ENCODE assay signal across 4 worm cellular contexts in genomic region chrIII:7816463-7816862, ce11.
A peak's percentile ranks its signal among the peaks of the same experiment; 100 is the strongest.
TF ChIP-seq lines count a peak whose summit lies in the region.

No protein-coding gene starts in this region.

TF ChIP-seq in whole organism, L2 larva, 48 proteins besides CTCF, POLR2A, EP300 and RAD21:
- TF ChIP-seq F13H6.1 (tag; optimal IDR thresholded peaks at IDR 0.05; lab: Kevin White, UChicago) (no peak), sem-4 (tag; optimal IDR thresholded peaks at IDR 0.05; lab: Kevin White, UChicago) (peak; percentile 100), elt-3 (tag; optimal IDR thresholded peaks at IDR 0.05; lab: Kevin White, UChicago) (no peak), crh-2 (tag; optimal IDR thresholded peaks at IDR 0.05; lab: Kevin White, UChicago) (no peak), mbf-1 (tag; optimal IDR thresholded peaks at IDR 0.05; lab: Kevin White, UChicago) (no peak), alr-1 (tag; optimal IDR thresholded peaks at IDR 0.05; lab: Kevin White, UChicago) (no peak), ZK546.5 (tag; optimal IDR thresholded peaks at IDR 0.05; lab: Kevin White, UChicago) (no peak), C34F6.9 (tag; optimal IDR thresholded peaks at IDR 0.05; lab: Kevin White, UChicago) (no peak)

TF ChIP-seq in whole organism, L3 larva, 47 proteins besides CTCF, POLR2A, EP300 and RAD21:
- TF ChIP-seq skn-1 (tag; optimal IDR thresholded peaks at IDR 0.05; lab: Kevin White, UChicago): peak; percentile 100
- no peak for TF ChIP-seq jun-1 (tag; optimal IDR thresholded peaks at IDR 0.05; lab: Kevin White, UChicago)
- no peak for TF ChIP-seq elt-2 (tag; optimal IDR thresholded peaks at IDR 0.05; lab: Kevin White, UChicago)
- peak; percentile 100 for TF ChIP-seq nhr-23 (tag; optimal IDR thresholded peaks at IDR 0.05; lab: Kevin White, UChicago)
- TF ChIP-seq nhr-76 (tag; optimal IDR thresholded peaks at IDR 0.05; lab: Kevin White, UChicago): no peak

TF ChIP-seq in whole organism, L4 larva, 104 proteins besides CTCF, POLR2A, EP300 and RAD21:
- no peak for TF ChIP-seq hlh-30 (tag; optimal IDR thresholded peaks at IDR 0.05; lab: Kevin White, UChicago; ENCODE audit: insufficient read depth)
- TF ChIP-seq nhr-6 (tag; optimal IDR thresholded peaks at IDR 0.05; lab: Kevin White, UChicago): peak; percentile 100

TF ChIP-seq in whole organism, mixed stage, embryonic, 35 proteins besides CTCF, POLR2A, EP300 and RAD21:
- no peak for TF ChIP-seq sptf-1 (tag; optimal IDR thresholded peaks at IDR 0.05; lab: Kevin White, UChicago)
- TF ChIP-seq zip-8 (tag; optimal IDR thresholded peaks at IDR 0.05; lab: Kevin White, UChicago): peak; percentile 100
- TF ChIP-seq tbx-8 (GFP tag; optimal IDR thresholded peaks at IDR 0.05; lab: Kevin White, UChicago): no peak
- TF ChIP-seq mab-5 (tag; optimal IDR thresholded peaks at IDR 0.05; lab: Kevin White, UChicago): peak; percentile 99

Comparison
In these comparisons a context has a peak if more than half of its experiments do, and no peak if none do; other contexts are left out.
1. Of the 23 proteins assayed by ChIP-seq in both whole organism, L4 larva and whole organism, L2 larva: peak only in whole organism, L4 larva: nhr-6; only in whole organism, L2 larva: none; in both: none; in neither: 22.